Worm (Caenorhabditis elegans) whole organism, early embryonic: Measurements from ENCODE around the gene C24A3.2.

Experiments
- B0310.2 ChIP-seq: sonication (generic microtip); optimal IDR thresholded peaks from 2 replicates; lab custom pipeline; 2016; ENCODE audit warnings: mild to moderate bottlenecking, missing genetic modification characterization, missing compliant biosample characterization
- ets-7 ChIP-seq: sonication (generic microtip); optimal IDR thresholded peaks from 2 replicates; lab custom pipeline; 2016; ENCODE audit warnings: missing genotype, missing genetic modification characterization, missing compliant biosample characterization
- flt-1 ChIP-seq: fragments of 200-800 bp; sonication (Bioruptor generic); IDR thresholded peaks from 2 replicates; pipeline ENCODE4 v1.3.6; 2022; ENCODE audit warnings: missing genetic modification characterization, missing compliant biosample characterization
- hmg-4 ChIP-seq: fragments of 200-800 bp; sonication (Bioruptor generic); optimal IDR thresholded peaks from 2 replicates; lab custom pipeline; 2018; ENCODE audit warnings: mild to moderate bottlenecking, missing genetic modification characterization, missing compliant biosample characterization
- scrt-1 ChIP-seq: fragments of 200-800 bp; sonication (Bioruptor generic); IDR thresholded peaks from 2 replicates; pipeline ENCODE4 v1.3.6; 2022; ENCODE audit warnings: missing genetic modification characterization, missing compliant biosample characterization
- sea-1 ChIP-seq: fragments of 200-800 bp; sonication (Bioruptor generic); conservative IDR thresholded peaks from 2 replicates; pipeline ENCODE4 v1.3.6; 2022; ENCODE audit warnings: missing genetic modification characterization, missing compliant biosample characterization

ce11 chrX:8997450-8998075 is at the start of gene C24A3.2:
- no peak for TF ChIP-seq B0310.2 (tag; lab: Kevin White, UChicago)
- TF ChIP-seq ets-7 (tag; lab: Kevin White, UChicago) = no peak
- no peak for TF ChIP-seq scrt-1 (GFP tag; lab: Robert Waterston, UW)
- no peak for TF ChIP-seq sea-1 (GFP tag; lab: Robert Waterston, UW)
- TF ChIP-seq hmg-4 (GFP tag; lab: Kevin White, UChicago) = no peak
- TF ChIP-seq flt-1 (GFP tag; lab: Robert Waterston, UW) = no peak
